Worm (Caenorhabditis elegans) whole organism, midembryonic: ENCODE results near the gene F09F9.3.

Experiments
- T22C8.4 ChIP-seq: fragments of 200-800 bp; sonication (Bioruptor generic); IDR thresholded peaks from 2 replicates; pipeline ENCODE4 v1.3.6; 2022; ENCODE audit warnings: missing genetic modification characterization, missing compliant biosample characterization
- flt-1 ChIP-seq: fragments of 200-800 bp; sonication (Bioruptor generic); IDR thresholded peaks from 2 replicates; pipeline ENCODE4 v1.3.6; 2022; ENCODE audit warnings: missing genetic modification characterization, missing compliant biosample characterization
- tab-1 ChIP-seq: fragments of 200-800 bp; sonication (Bioruptor generic); IDR thresholded peaks from 2 replicates; pipeline ENCODE4 v1.3.6; 2022; ENCODE audit warnings: missing genetic modification characterization, missing compliant biosample characterization
- ztf-23 ChIP-seq: fragments of 200-800 bp; sonication (Bioruptor generic); IDR thresholded peaks from 2 replicates; pipeline ENCODE4 v1.3.6; 2022; ENCODE audit warnings: missing genetic modification reagents, missing genetic modification characterization, missing compliant biosample characterization
- ztf-29 ChIP-seq: fragments of 200-800 bp; sonication (Bioruptor generic); IDR thresholded peaks from 2 replicates; pipeline ENCODE4 v1.3.6; 2022; ENCODE audit warnings: missing genetic modification reagents, missing genetic modification characterization, missing compliant biosample characterization

- no peak for TF ChIP-seq T22C8.4 (GFP tag; lab: Robert Waterston, UW)
- TF ChIP-seq ztf-29 (GFP tag; lab: Robert Waterston, UW): no peak
- TF ChIP-seq flt-1: no peak
- no peak for TF ChIP-seq ztf-23 (GFP tag; lab: Robert Waterston, UW)
- no peak for TF ChIP-seq tab-1
Measured at ce11 chrX:4146798-4147543, 26.1 kb upstream of the F09F9.3 start.
